Fruit fly (Drosophila melanogaster) whole organism, adult: Measurements from ENCODE around the gene CG44259.

Experiments used
- CG11617 ChIP-seq: fragments of 200-800 bp; sonication (Bioruptor generic); optimal IDR thresholded peaks from 2 replicates; lab custom pipeline; 2017; ENCODE audit warnings: mild to moderate bottlenecking, missing biosample characterization, missing genetic modification reagents, missing genetic modification characterization
- CG12768 ChIP-seq: fragments of 200-800 bp; sonication (Bioruptor generic); optimal IDR thresholded peaks from 2 replicates; lab custom pipeline; 2017; ENCODE audit warnings: missing biosample characterization, missing genetic modification characterization, mild to moderate bottlenecking, moderate library complexity, missing genetic modification reagents
- CG14711 ChIP-seq: fragments of 200-800 bp; sonication (Bioruptor generic); optimal IDR thresholded peaks from 2 replicates; lab custom pipeline; 2018; ENCODE audit warnings: missing biosample characterization, mild to moderate bottlenecking, missing genetic modification characterization, moderate library complexity
- CG1620 ChIP-seq: fragments of 200-800 bp; sonication (Bioruptor generic); optimal IDR thresholded peaks from 2 replicates; lab custom pipeline; 2016; ENCODE audit warnings: missing biosample characterization, missing genetic modification characterization
- CG33017 ChIP-seq: fragments of 200-800 bp; sonication (Bioruptor generic); optimal IDR thresholded peaks from 2 replicates; lab custom pipeline; 2018; ENCODE audit warnings: missing biosample characterization, mild to moderate bottlenecking, missing genetic modification characterization, moderate library complexity
- CG5204 ChIP-seq: fragments of 200-800 bp; sonication (Bioruptor generic); optimal IDR thresholded peaks from 2 replicates; lab custom pipeline; 2016; ENCODE audit warnings: missing biosample characterization, missing genetic modification characterization
- CG7045 ChIP-seq: fragments of 200-800 bp; sonication (Bioruptor generic); optimal IDR thresholded peaks from 2 replicates; lab custom pipeline; 2017; ENCODE audit warnings: missing biosample characterization, mild to moderate bottlenecking, missing genetic modification characterization
- CG7101 ChIP-seq: fragments of 200-800 bp; sonication (Bioruptor generic); optimal IDR thresholded peaks from 2 replicates; lab custom pipeline; 2018; ENCODE audit warnings: missing biosample characterization, mild to moderate bottlenecking, missing genetic modification characterization, moderate library complexity
- Clk ChIP-seq: fragments of 200-800 bp; sonication (Bioruptor generic); optimal IDR thresholded peaks from 2 replicates; lab custom pipeline; 2017; ENCODE audit warnings: missing biosample characterization, missing genetic modification characterization
- Crg-1 ChIP-seq: fragments of 200-800 bp; sonication (Bioruptor generic); optimal IDR thresholded peaks from 2 replicates; lab custom pipeline; 2016; ENCODE audit warnings: missing biosample characterization, missing genetic modification characterization
- Hr96 ChIP-seq: fragments of 200-800 bp; sonication (Bioruptor generic); optimal IDR thresholded peaks from 2 replicates; lab custom pipeline; 2016; ENCODE audit warnings: missing biosample characterization, missing genetic modification characterization
- Mnt ChIP-seq: fragments of 200-800 bp; sonication (Bioruptor generic); optimal IDR thresholded peaks from 2 replicates; lab custom pipeline; 2016; ENCODE audit warnings: missing biosample characterization, mild to moderate bottlenecking, missing genetic modification characterization
- bab1 ChIP-seq: fragments of 200-800 bp; sonication (Bioruptor generic); optimal IDR thresholded peaks from 3 replicates; lab custom pipeline; 2019; ENCODE audit warnings: missing biosample characterization, mild to moderate bottlenecking, missing genetic modification characterization, moderate library complexity
- cic ChIP-seq: fragments of 200-800 bp; sonication (Bioruptor generic); optimal IDR thresholded peaks from 2 replicates; lab custom pipeline; 2017; ENCODE audit warnings: missing biosample characterization, mild to moderate bottlenecking, missing genetic modification characterization, moderate library complexity
- cnc ChIP-seq, 2 experiments: fragments of >200 bp; optimal IDR thresholded peaks; 2 replicates each; lab custom pipeline; 2017
- kay ChIP-seq: fragments of 200-800 bp; sonication (Bioruptor generic); peaks from one replicate; lab custom pipeline; 2016; ENCODE audit warnings: missing biosample characterization, missing genetic modification characterization, borderline replicate concordance
- ovo ChIP-seq: fragments of 200-800 bp; sonication (Bioruptor generic); optimal IDR thresholded peaks from 2 replicates; lab custom pipeline; 2016; ENCODE audit warnings: missing biosample characterization, missing genetic modification characterization
- pad ChIP-seq: fragments of 200-800 bp; sonication (Bioruptor generic); optimal IDR thresholded peaks from 3 replicates; lab custom pipeline; 2017; ENCODE audit warnings: missing biosample characterization, missing genetic modification characterization, mild to moderate bottlenecking, moderate library complexity, missing genetic modification reagents
- tj ChIP-seq: fragments of 200-800 bp; sonication (Bioruptor generic); optimal IDR thresholded peaks from 3 replicates; lab custom pipeline; 2017; ENCODE audit warnings: missing biosample characterization, mild to moderate bottlenecking, missing genetic modification characterization, moderate library complexity
- toe ChIP-seq: fragments of 200-800 bp; sonication (Bioruptor generic); optimal IDR thresholded peaks from 2 replicates; lab custom pipeline; 2016; ENCODE audit warnings: missing biosample characterization, missing genetic modification characterization

The CG44259 gene

DNA sequence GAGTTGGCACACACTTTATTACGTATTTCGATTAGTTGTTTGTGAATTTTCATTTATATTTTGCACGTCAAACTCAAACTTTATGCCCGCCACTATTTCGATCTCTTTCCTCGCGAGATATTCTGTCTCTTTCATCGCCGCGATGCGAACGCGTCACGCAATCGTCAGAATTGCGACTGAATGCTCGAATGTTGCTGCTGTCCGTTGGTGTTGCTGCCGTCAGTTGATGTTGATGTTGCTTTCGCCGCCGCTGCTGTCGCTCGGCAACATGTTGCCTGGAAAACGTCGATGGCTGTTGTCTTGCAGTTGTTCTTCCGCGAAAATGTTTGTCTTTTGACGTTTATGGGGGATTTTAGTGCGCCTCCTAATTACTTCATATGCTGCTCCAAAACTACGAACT, 6.2 kb downstream of the CG44259 start:
- TF ChIP-seq toe (GFP tag; lab: Kevin White, UChicago) (no peak), CG11617 (GFP tag; lab: Kevin White, UChicago) (no peak), bab1 (GFP tag; lab: Kevin White, UChicago) (no peak), pad (GFP tag; lab: Kevin White, UChicago) (no peak), CG1620 (GFP tag; lab: Kevin White, UChicago) (no peak), Mnt (GFP tag; lab: Kevin White, UChicago) (no peak), cnc (optimal IDR thresholded peaks at IDR 0.05; lab: Kevin White, UChicago) (no peak), CG7101 (tag; lab: Kevin White, UChicago) (no peak), CG14711 (tag; lab: Kevin White, UChicago) (no peak), kay (GFP tag; lab: Kevin White, UChicago) (no peak), CG12768 (no peak), Hr96 (GFP tag; lab: Kevin White, UChicago) (no peak), Crg-1 (GFP tag; lab: Kevin White, UChicago) (no peak), CG5204 (GFP tag; lab: Kevin White, UChicago) (no peak), cic (no peak)

DNA sequence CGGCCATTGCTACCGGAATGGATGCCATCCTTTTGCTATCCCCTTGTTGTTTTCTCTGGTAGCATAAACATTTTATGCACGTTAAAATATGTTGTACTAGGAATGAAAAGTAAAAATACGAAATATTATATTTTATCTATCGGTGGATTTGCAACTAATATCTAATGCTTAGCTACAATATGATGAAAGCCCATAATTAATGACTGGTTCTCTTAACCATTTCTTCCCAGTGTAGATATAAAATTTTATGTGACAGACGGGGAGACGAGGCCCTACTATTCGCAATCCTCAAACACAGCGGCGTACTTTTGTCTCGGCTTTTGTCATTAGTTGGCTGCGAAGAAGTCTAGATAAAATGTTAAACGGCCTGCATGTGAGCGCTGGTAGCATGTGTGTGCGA, 17.0 kb downstream of the CG44259 start:
- no peak for TF ChIP-seq CG33017 (tag; lab: Kevin White, UChicago)
- TF ChIP-seq CG12768, result no peak
- no peak for TF ChIP-seq toe (GFP tag; lab: Kevin White, UChicago)
- TF ChIP-seq CG7045 (GFP tag; lab: Kevin White, UChicago), result no peak
- no peak for TF ChIP-seq CG11617 (GFP tag; lab: Kevin White, UChicago)
- TF ChIP-seq Mnt (GFP tag; lab: Kevin White, UChicago), result no peak
- no peak for TF ChIP-seq tj (GFP tag; lab: Kevin White, UChicago)
- TF ChIP-seq Clk (GFP tag; lab: Kevin White, UChicago), result no peak
- TF ChIP-seq CG1620 (GFP tag; lab: Kevin White, UChicago), result no peak
- no peak for TF ChIP-seq CG14711 (tag; lab: Kevin White, UChicago)
- no peak for TF ChIP-seq cnc (optimal IDR thresholded peaks at IDR 0.05; lab: Kevin White, UChicago)
- TF ChIP-seq Hr96 (GFP tag; lab: Kevin White, UChicago), result no peak
- no peak for TF ChIP-seq kay (GFP tag; lab: Kevin White, UChicago)
- TF ChIP-seq CG5204 (GFP tag; lab: Kevin White, UChicago), result no peak

DNA sequence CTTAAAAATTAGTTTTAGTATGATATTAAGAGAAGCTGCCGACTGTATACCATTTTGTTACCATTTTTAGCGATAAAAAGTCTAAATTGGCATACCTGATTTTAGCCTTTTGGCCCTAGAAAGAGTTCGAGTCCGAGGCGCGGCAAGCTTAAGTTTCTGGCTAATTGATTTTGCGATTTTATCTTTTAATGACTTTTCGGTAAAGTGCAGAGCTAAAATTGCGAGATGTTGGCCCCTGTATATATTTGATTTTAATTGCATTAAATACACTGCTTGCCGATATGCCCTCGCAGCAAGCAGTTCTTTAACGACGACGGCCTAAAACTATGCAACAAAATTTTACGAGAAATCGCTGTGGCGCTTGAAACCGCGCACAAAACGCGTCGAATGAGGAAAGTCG, 22.4 kb downstream of the CG44259 start:
- TF ChIP-seq CG11617 (GFP tag; lab: Kevin White, UChicago), result no peak
- no peak for TF ChIP-seq toe (GFP tag; lab: Kevin White, UChicago)
- no peak for TF ChIP-seq Crg-1 (GFP tag; lab: Kevin White, UChicago)
- no peak for TF ChIP-seq tj (GFP tag; lab: Kevin White, UChicago)
- no peak for TF ChIP-seq kay (GFP tag; lab: Kevin White, UChicago)
- no peak for TF ChIP-seq pad (GFP tag; lab: Kevin White, UChicago)
- TF ChIP-seq Clk (GFP tag; lab: Kevin White, UChicago), result no peak
- TF ChIP-seq bab1 (GFP tag; lab: Kevin White, UChicago), result no peak
- no peak for TF ChIP-seq CG14711 (tag; lab: Kevin White, UChicago)
- TF ChIP-seq ovo (GFP tag; lab: Kevin White, UChicago), result no peak
- no peak for TF ChIP-seq CG1620 (GFP tag; lab: Kevin White, UChicago)
- TF ChIP-seq CG7045 (GFP tag; lab: Kevin White, UChicago), result no peak
- no peak for TF ChIP-seq Mnt (GFP tag; lab: Kevin White, UChicago)
- no peak for TF ChIP-seq CG7101 (tag; lab: Kevin White, UChicago)
- no peak for TF ChIP-seq CG33017 (tag; lab: Kevin White, UChicago)
- no peak for TF ChIP-seq Hr96 (GFP tag; lab: Kevin White, UChicago)
- no peak for TF ChIP-seq CG12768

DNA sequence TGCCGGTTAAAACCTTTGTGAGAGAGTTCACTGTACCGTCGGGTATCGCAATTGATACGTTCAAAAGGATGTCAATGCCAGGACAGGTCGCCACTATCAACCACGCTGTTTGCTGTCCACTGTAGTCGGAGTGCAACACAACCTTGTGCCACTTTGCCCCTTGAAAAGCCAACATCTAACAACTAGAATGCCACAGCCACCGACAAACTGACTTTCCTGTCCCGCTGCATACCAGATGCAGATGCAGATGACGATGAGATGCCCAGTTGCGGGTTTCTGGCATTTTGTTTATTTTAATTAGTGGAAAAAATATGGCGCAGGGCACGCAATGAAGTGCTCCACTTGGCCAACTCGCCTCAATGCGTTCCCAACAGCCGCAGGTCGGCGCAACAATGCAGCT, 31.0 kb downstream of the CG44259 start, which contains the start of gene CG31262:
Gene CG31262, minus strand, starts transcription at position 101 of the 400 bp plus-strand sequence.
- TF ChIP-seq CG7045 (GFP tag; lab: Kevin White, UChicago) (no peak), toe (GFP tag; lab: Kevin White, UChicago) (no peak), CG7101 (tag; lab: Kevin White, UChicago) (no peak), Hr96 (GFP tag; lab: Kevin White, UChicago) (no peak), cic (no peak)

DNA sequence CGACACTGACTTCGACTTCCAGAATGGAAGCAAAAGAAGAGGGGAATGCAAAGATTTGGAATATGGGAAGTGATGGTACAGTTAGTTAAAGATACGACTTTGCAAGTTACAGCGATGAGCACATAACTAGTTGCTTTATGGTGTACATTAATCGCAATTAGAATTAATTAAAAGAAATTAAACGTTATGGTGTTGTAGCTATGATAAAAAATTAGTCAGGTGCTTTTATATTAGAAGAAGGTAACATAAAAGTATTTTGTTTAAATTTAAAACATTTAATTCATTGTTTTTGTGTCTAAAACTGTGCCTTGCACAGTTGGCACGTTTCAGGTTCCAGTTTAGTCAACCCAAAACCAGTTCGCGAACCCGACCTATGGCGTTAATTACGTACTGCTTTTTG, 34.0 kb downstream of the CG44259 start:
- TF ChIP-seq CG14711 (tag; lab: Kevin White, UChicago), result no peak
- peak; percentile 75 for TF ChIP-seq pad (GFP tag; lab: Kevin White, UChicago)

DNA sequence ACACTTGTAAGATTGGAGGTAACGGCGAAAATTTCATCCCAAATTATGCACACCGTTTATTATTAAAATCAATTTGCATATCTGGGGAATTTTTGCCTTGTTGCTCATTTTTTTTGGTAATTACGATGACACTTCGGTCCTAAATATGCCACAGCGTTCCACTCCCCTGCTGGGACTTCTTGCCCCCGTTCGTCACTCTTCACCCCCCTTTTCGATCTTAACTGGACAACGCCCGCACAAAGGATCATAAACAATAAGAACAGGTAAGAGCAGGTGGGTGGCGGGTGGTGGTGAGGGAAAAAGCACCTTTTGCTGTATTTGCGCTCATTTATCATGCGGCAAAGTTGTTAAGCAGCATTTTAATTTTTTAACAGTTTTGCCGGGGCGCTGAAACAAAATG, 43.9 kb downstream of the CG44259 start:
- no peak for TF ChIP-seq toe (GFP tag; lab: Kevin White, UChicago)
- no peak for TF ChIP-seq bab1 (GFP tag; lab: Kevin White, UChicago)
- TF ChIP-seq CG11617 (GFP tag; lab: Kevin White, UChicago), result no peak
- no peak for TF ChIP-seq CG5204 (GFP tag; lab: Kevin White, UChicago)
- TF ChIP-seq Crg-1 (GFP tag; lab: Kevin White, UChicago), result no peak
- TF ChIP-seq ovo (GFP tag; lab: Kevin White, UChicago), result no peak
- no peak for TF ChIP-seq Mnt (GFP tag; lab: Kevin White, UChicago)
- TF ChIP-seq Hr96 (GFP tag; lab: Kevin White, UChicago), result no peak
- no peak for TF ChIP-seq CG14711 (tag; lab: Kevin White, UChicago)
